Worm (Caenorhabditis elegans) whole organism, L2 larva: ENCODE data around the gene nfu-1.

Source experiments
- R02D3.7 ChIP-seq: fragments of 150-350 bp; optimal IDR thresholded peaks from 2 replicates; lab custom pipeline; 2014; ENCODE audit warnings: missing biosample characterization, missing genetic modification characterization
- Y55F3AM.14 ChIP-seq: fragments of 200-800 bp; sonication (Bioruptor generic); optimal IDR thresholded peaks from 2 replicates; lab custom pipeline; 2018; ENCODE audit warnings: mild to moderate bottlenecking, missing genetic modification characterization, missing compliant biosample characterization
- ama-1 ChIP-seq: fragments of 150-350 bp; optimal IDR thresholded peaks from 2 replicates; lab custom pipeline; 2018; ENCODE audit warnings: inconsistent platforms
- ceh-16 ChIP-seq: fragments of 150-350 bp; optimal IDR thresholded peaks from 2 replicates; lab custom pipeline; 2014; ENCODE audit warnings: missing biosample characterization, missing genetic modification characterization
- egl-27 ChIP-seq: sonication (generic microtip); optimal IDR thresholded peaks from 3 replicates; lab custom pipeline; 2017; ENCODE audit warnings: missing biosample characterization, missing genetic modification reagents, missing genetic modification characterization
- elt-3 ChIP-seq: sonication (generic microtip); optimal IDR thresholded peaks from 2 replicates; lab custom pipeline; 2017; ENCODE audit warnings: missing biosample characterization, missing genetic modification characterization
- fos-1 ChIP-seq: fragments of 150-350 bp; optimal IDR thresholded peaks from 2 replicates; lab custom pipeline; 2014; ENCODE audit warnings: missing biosample characterization, missing genetic modification characterization
- nhr-129 ChIP-seq: fragments of 150-350 bp; optimal IDR thresholded peaks from 2 replicates; lab custom pipeline; 2014; ENCODE audit warnings: missing biosample characterization, missing genetic modification characterization
- nhr-77 ChIP-seq: fragments of 150-350 bp; optimal IDR thresholded peaks from 2 replicates; lab custom pipeline; 2014; ENCODE audit warnings: missing biosample characterization, missing genetic modification characterization
- sem-4 ChIP-seq: fragments of 150-350 bp; optimal IDR thresholded peaks from 2 replicates; lab custom pipeline; 2014; ENCODE audit warnings: missing biosample characterization, missing genetic modification reagents, missing genetic modification characterization
- skn-1 ChIP-seq: sonication (generic microtip); optimal IDR thresholded peaks from 2 replicates; lab custom pipeline; 2017; ENCODE audit warnings: missing biosample characterization, missing genetic modification characterization
- snpc-4 ChIP-seq: fragments of 150-350 bp; optimal IDR thresholded peaks from 2 replicates; lab custom pipeline; 2014; ENCODE audit warnings: missing biosample characterization, missing genetic modification characterization
- ztf-11 ChIP-seq: sonication (generic microtip); optimal IDR thresholded peaks from 2 replicates; lab custom pipeline; 2017; ENCODE audit warnings: missing biosample characterization, missing genetic modification characterization

The nfu-1 gene

ce11 chrIV:10436401-10436800 is 49.2 kb downstream of the nfu-1 start, which contains the start of gene ins-1:
Gene ins-1, plus strand, starts transcription at chrIV:10436701.
- TF ChIP-seq nhr-129 (tag; lab: Kevin White, UChicago) (no peak), sem-4 (tag; lab: Kevin White, UChicago) (no peak), R02D3.7 (no peak), ama-1 (lab: Kevin White, UChicago) (no peak), skn-1 (tag; lab: Kevin White, UChicago) (no peak)
- TF ChIP-seq, all 48 proteins: peak for 0

DNA sequence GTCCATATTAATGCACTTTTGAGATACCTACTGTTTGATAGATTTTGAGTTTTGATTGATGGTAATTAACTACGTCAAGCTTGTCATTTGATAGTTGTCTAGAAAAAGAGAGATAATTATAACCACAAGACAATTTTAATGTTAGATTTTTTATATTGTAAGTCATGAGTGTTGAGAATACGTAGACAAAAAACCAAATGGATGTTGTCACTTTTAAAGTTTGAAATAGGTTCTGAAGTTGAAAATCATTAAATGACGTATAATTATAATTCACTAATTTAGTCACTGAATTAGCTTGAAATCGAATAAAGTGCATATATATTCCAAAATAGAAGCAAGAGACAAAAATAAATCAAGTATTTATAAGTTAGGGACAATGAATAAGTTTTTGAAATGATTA is 49.9 kb downstream of the nfu-1 start:
- no peak for TF ChIP-seq elt-3 (tag; lab: Kevin White, UChicago)
- TF ChIP-seq fos-1 (tag; lab: Kevin White, UChicago) = no peak
- no peak for TF ChIP-seq ceh-16 (tag; lab: Kevin White, UChicago)
- TF ChIP-seq nhr-77 (tag; lab: Kevin White, UChicago) = no peak
- no peak for TF ChIP-seq egl-27
- no peak for TF ChIP-seq snpc-4
- TF ChIP-seq Y55F3AM.14 (GFP tag; lab: Kevin White, UChicago) = no peak
- TF ChIP-seq ztf-11 (tag; lab: Kevin White, UChicago) = no peak
